Fruit fly (Drosophila melanogaster) whole organism, embryonic: Measurements from ENCODE around the gene ATPsyngamma.
A peak's percentile ranks its signal among the peaks of the same experiment; 100 is the strongest.

Experiments
- CG1024 ChIP-seq: fragments of 200-800 bp; sonication (Bioruptor generic); IDR thresholded peaks from 2 replicates; pipeline ENCODE4 v1.3.6; 2022; ENCODE audit warnings: missing biosample characterization, missing genetic modification characterization
- CG11696 ChIP-seq: fragments of 200-800 bp; sonication (Bioruptor generic); IDR thresholded peaks from 2 replicates; pipeline ENCODE4 v1.3.6; 2022; ENCODE audit warnings: missing biosample characterization, missing genetic modification characterization
- CG11723 ChIP-seq: fragments of 200-800 bp; sonication (Bioruptor generic); optimal IDR thresholded peaks from 2 replicates; lab custom pipeline; 2017; ENCODE audit warnings: missing biosample characterization, mild to moderate bottlenecking, missing genetic modification characterization
- CG13624 ChIP-seq: fragments of 200-800 bp; sonication (Bioruptor generic); optimal IDR thresholded peaks from 2 replicates; lab custom pipeline; 2016; ENCODE audit warnings: missing biosample characterization, missing genetic modification characterization
- CG14050 ChIP-seq: fragments of 200-800 bp; sonication (Bioruptor generic); IDR thresholded peaks from 3 replicates; pipeline ENCODE4 v1.3.6; 2022; ENCODE audit warnings: missing biosample characterization, missing genetic modification characterization
- CG14710 ChIP-seq: fragments of 200-800 bp; sonication (Bioruptor generic); optimal IDR thresholded peaks from 3 replicates; lab custom pipeline; 2019; ENCODE audit warnings: missing biosample characterization, mild to moderate bottlenecking, missing genetic modification characterization, moderate library complexity
- CG14860 ChIP-seq: fragments of 200-800 bp; sonication (Bioruptor generic); IDR thresholded peaks from 3 replicates; pipeline ENCODE4 v1.3.6; 2022; ENCODE audit warnings: missing biosample characterization, missing genetic modification characterization; ENCODE audit not compliant: partially characterized antibody
- CG15479 ChIP-seq: fragments of 200-800 bp; sonication (Bioruptor generic); optimal IDR thresholded peaks from 3 replicates; lab custom pipeline; 2019; ENCODE audit warnings: missing biosample characterization, mild to moderate bottlenecking, missing genetic modification characterization, moderate library complexity
- CG15696 ChIP-seq: fragments of 200-800 bp; sonication (Bioruptor generic); optimal IDR thresholded peaks from 2 replicates; lab custom pipeline; 2019; ENCODE audit warnings: missing biosample characterization, mild to moderate bottlenecking, missing genetic modification characterization, moderate library complexity
- CG17612 ChIP-seq: fragments of 200-800 bp; sonication (Bioruptor generic); IDR thresholded peaks from 2 replicates; pipeline ENCODE4 v1.3.6; 2022; ENCODE audit warnings: missing biosample characterization, missing genetic modification characterization
- CG17802 ChIP-seq: fragments of 200-800 bp; sonication (Bioruptor generic); optimal IDR thresholded peaks from 2 replicates; lab custom pipeline; 2018; ENCODE audit warnings: missing biosample characterization, mild to moderate bottlenecking, missing genetic modification characterization, moderate library complexity
- CG2199 ChIP-seq: fragments of 200-800 bp; sonication (Bioruptor generic); IDR thresholded peaks from 3 replicates; pipeline ENCODE4 v1.3.6; 2022; ENCODE audit warnings: missing biosample characterization, missing genetic modification characterization
- CG2875 ChIP-seq: fragments of 200-800 bp; sonication (Bioruptor generic); optimal IDR thresholded peaks from 2 replicates; lab custom pipeline; 2017; ENCODE audit warnings: missing biosample characterization, mild to moderate bottlenecking, missing genetic modification characterization, missing genetic modification reagents
- CG32772 ChIP-seq: fragments of 200-800 bp; sonication (Bioruptor generic); IDR thresholded peaks from 2 replicates; pipeline ENCODE4 v1.3.6; 2022; ENCODE audit warnings: missing biosample characterization, missing genetic modification characterization
- CG3726 ChIP-seq: fragments of 200-800 bp; sonication (Bioruptor generic); IDR thresholded peaks from 3 replicates; pipeline ENCODE4, ENCODE4 v1.3.6; 2022; ENCODE audit warnings: missing biosample characterization, missing genetic modification characterization
- CG4707 ChIP-seq: fragments of 200-800 bp; sonication (Bioruptor generic); optimal IDR thresholded peaks from 2 replicates; lab custom pipeline; 2018; ENCODE audit warnings: missing biosample characterization, mild to moderate bottlenecking, missing genetic modification characterization, moderate library complexity
- CG4730 ChIP-seq: fragments of 200-800 bp; sonication (Bioruptor generic); IDR thresholded peaks from 2 replicates; pipeline ENCODE4 v1.3.6; 2022; ENCODE audit warnings: missing biosample characterization, missing genetic modification characterization
- CG6254 ChIP-seq: fragments of 200-800 bp; sonication (Bioruptor generic); optimal IDR thresholded peaks from 3 replicates; lab custom pipeline; 2017; ENCODE audit warnings: mild to moderate bottlenecking, missing biosample characterization, missing genetic modification reagents, missing genetic modification characterization
- CG9437 ChIP-seq: fragments of 200-800 bp; sonication (Bioruptor generic); optimal IDR thresholded peaks from 2 replicates; lab custom pipeline; 2018; ENCODE audit warnings: missing biosample characterization, mild to moderate bottlenecking, missing genetic modification characterization
- Dbx ChIP-seq: fragments of 200-800 bp; sonication (Bioruptor generic); IDR thresholded peaks from 3 replicates; pipeline ENCODE4 v1.3.6; 2022; ENCODE audit warnings: missing biosample characterization, missing genetic modification characterization
- Dfd ChIP-seq, 2 experiments: fragments of >200 bp; optimal IDR thresholded peaks; 2 replicates each; lab custom pipeline; 2017; ENCODE audit warnings: missing biosample characterization in 2 of 2, missing genetic modification characterization in 2 of 2
- H15 ChIP-seq: fragments of 200-800 bp; sonication (Bioruptor generic); IDR thresholded peaks from 3 replicates; pipeline ENCODE4 v1.3.6; 2022; ENCODE audit warnings: missing biosample characterization, missing genetic modification characterization
- Lim3 ChIP-seq: fragments of 200-800 bp; sonication (Bioruptor generic); IDR thresholded peaks from 2 replicates; pipeline ENCODE4 v1.3.6; 2022; ENCODE audit warnings: missing biosample characterization, missing genetic modification characterization
- MBD-R2 ChIP-seq: fragments of 200-800 bp; sonication (Bioruptor generic); IDR thresholded peaks from 2 replicates; pipeline ENCODE4 v1.3.6; 2022; ENCODE audit warnings: missing biosample characterization, missing genetic modification characterization
- Oli ChIP-seq: fragments of 200-800 bp; sonication (Bioruptor generic); optimal IDR thresholded peaks from 2 replicates; lab custom pipeline; 2018; ENCODE audit warnings: missing biosample characterization, mild to moderate bottlenecking, missing genetic modification characterization, moderate library complexity
- Scr ChIP-seq: fragments of 200-800 bp; sonication (Bioruptor generic); IDR thresholded peaks from 2 replicates; pipeline ENCODE4 v1.3.6; 2022; ENCODE audit warnings: missing biosample characterization, missing genetic modification characterization; ENCODE audit not compliant: partially characterized antibody
- Side ChIP-seq: fragments of 200-800 bp; sonication (Bioruptor generic); optimal IDR thresholded peaks from 2 replicates; lab custom pipeline; 2016; ENCODE audit warnings: missing biosample characterization, missing genetic modification characterization
- Sin3A ChIP-seq: fragments of >200 bp; optimal IDR thresholded peaks from 2 replicates; lab custom pipeline; 2018
- YL-1 ChIP-seq: fragments of 200-800 bp; sonication (Bioruptor generic); optimal IDR thresholded peaks from 3 replicates; lab custom pipeline; 2017; ENCODE audit warnings: missing biosample characterization, mild to moderate bottlenecking, missing genetic modification characterization
- aop ChIP-seq: fragments of 200-800 bp; sonication (Bioruptor generic); IDR thresholded peaks from 2 replicates; pipeline ENCODE4 v1.3.6; 2022; ENCODE audit warnings: missing biosample characterization, missing genetic modification characterization
- br ChIP-seq: fragments of >200 bp; optimal IDR thresholded peaks from 2 replicates; lab custom pipeline; 2017
- bsh ChIP-seq, 2 experiments: fragments of 200-800 bp; sonication (Bioruptor generic); optimal IDR thresholded peaks; 2 replicates each; lab custom pipeline; 2017 to 2018; ENCODE audit warnings: mild to moderate bottlenecking in 2 of 2, missing biosample characterization in 2 of 2, missing genetic modification characterization in 2 of 2, moderate library complexity in 1 of 2
- croc ChIP-seq: fragments of 200-800 bp; sonication (Bioruptor generic); conservative IDR thresholded peaks from 3 replicates; pipeline ENCODE4 v1.3.6; 2022; ENCODE audit warnings: missing biosample characterization, missing genetic modification characterization
- cwo ChIP-seq: fragments of 200-800 bp; sonication (Bioruptor generic); optimal IDR thresholded peaks from 3 replicates; lab custom pipeline; 2017; ENCODE audit warnings: missing biosample characterization, missing genetic modification characterization, mild to moderate bottlenecking, moderate library complexity, missing genetic modification reagents
- dimm ChIP-seq: fragments of 200-800 bp; sonication (Bioruptor generic); IDR thresholded peaks from 2 replicates; pipeline ENCODE4 v1.3.6; 2022; ENCODE audit warnings: missing biosample characterization, missing genetic modification characterization
- exex ChIP-seq: fragments of 200-800 bp; sonication (Bioruptor generic); optimal IDR thresholded peaks from 4 replicates; lab custom pipeline; 2018; ENCODE audit warnings: missing biosample characterization, mild to moderate bottlenecking, missing genetic modification characterization, moderate library complexity
- jigr1 ChIP-seq: fragments of 200-800 bp; sonication (Bioruptor generic); IDR thresholded peaks from 3 replicates; pipeline ENCODE4 v1.3.6; 2022; ENCODE audit warnings: missing biosample characterization, missing genetic modification characterization
- nerfin-2 ChIP-seq: fragments of 200-800 bp; sonication (Bioruptor generic); IDR thresholded peaks from 2 replicates; pipeline ENCODE4 v1.3.6; 2022; ENCODE audit warnings: missing biosample characterization, missing genetic modification characterization; ENCODE audit not compliant: partially characterized antibody
- pho ChIP-seq: fragments of 200-800 bp; sonication (Bioruptor generic); optimal IDR thresholded peaks from 2 replicates; lab custom pipeline; 2016; ENCODE audit warnings: missing biosample characterization, missing genetic modification characterization
- phol ChIP-seq: fragments of 200-800 bp; sonication (Bioruptor generic); optimal IDR thresholded peaks from 3 replicates; lab custom pipeline; 2018; ENCODE audit warnings: missing biosample characterization, mild to moderate bottlenecking, missing genetic modification characterization, moderate library complexity
- prd ChIP-seq, 3 experiments: fragments of >200 bp in 2 of 3; fragments of 200-800 bp in 1 of 3; sonication (Bioruptor generic) in 1 of 3; optimal IDR thresholded peaks in 2 of 3; IDR thresholded peaks in 1 of 3; 2 replicates in 2 of 3; 3 replicates in 1 of 3; pipeline versions ENCODE4 v1.3.6 to Lab custom; 2017 to 2022; ENCODE audit warnings: missing biosample characterization in 1 of 3, missing genetic modification characterization in 1 of 3
- repo ChIP-seq: fragments of 200-800 bp; sonication (Bioruptor generic); optimal IDR thresholded peaks from 2 replicates; lab custom pipeline; 2016; ENCODE audit warnings: missing biosample characterization, missing genetic modification characterization
- rib ChIP-seq: fragments of 200-800 bp; sonication (Bioruptor generic); IDR thresholded peaks from 2 replicates; pipeline ENCODE4 v1.3.6; 2022; ENCODE audit warnings: missing biosample characterization, missing genetic modification characterization
- shn ChIP-seq: fragments of 200-800 bp; sonication (Bioruptor generic); optimal IDR thresholded peaks from 3 replicates; lab custom pipeline; 2016; ENCODE audit warnings: missing biosample characterization, missing genetic modification characterization
- sisA ChIP-seq: fragments of 200-800 bp; sonication (Bioruptor generic); IDR thresholded peaks from 2 replicates; pipeline ENCODE4 v1.3.6; 2022; ENCODE audit warnings: missing biosample characterization, missing genetic modification characterization
- sna ChIP-seq: fragments of 200-800 bp; sonication (Bioruptor generic); IDR thresholded peaks from 2 replicates; pipeline ENCODE4 v1.3.6; 2022; ENCODE audit warnings: missing biosample characterization, missing genetic modification characterization; ENCODE audit not compliant: partially characterized antibody
- so ChIP-seq: fragments of 200-800 bp; sonication (Bioruptor generic); IDR thresholded peaks from 3 replicates; pipeline ENCODE4 v1.3.6; 2022; ENCODE audit warnings: missing biosample characterization, missing genetic modification characterization
- sug ChIP-seq: fragments of 200-800 bp; optimal IDR thresholded peaks from 2 replicates; lab custom pipeline; 2019; ENCODE audit warnings: missing biosample characterization, mild to moderate bottlenecking, missing genetic modification characterization, moderate library complexity
- tio ChIP-seq: fragments of 200-800 bp; sonication (Bioruptor generic); optimal IDR thresholded peaks from 2 replicates; lab custom pipeline; 2017; ENCODE audit warnings: missing biosample characterization, missing genetic modification characterization, inconsistent platforms
- vnd ChIP-seq: fragments of 200-800 bp; sonication (Bioruptor generic); IDR thresholded peaks from 3 replicates; pipeline ENCODE4 v1.3.6; 2022; ENCODE audit warnings: missing biosample characterization, missing genetic modification characterization; ENCODE audit not compliant: partially characterized antibody

Gene ATPsyngamma

dm6 chr3R:29716782-29717317 lies 32.1 kb downstream of the ATPsyngamma start, which contains the start of gene Obp99b (continued):
- peak; percentile 57; the same call in 1 of the 2 replicates for TF ChIP-seq CG17612 (GFP tag; lab: Robert Waterston, UW)
- TF ChIP-seq CG9437 (GFP tag; lab: Kevin White, UChicago), result peak; percentile 60
- peak; percentile 83 for TF ChIP-seq CG1024
- peak; percentile 79 for TF ChIP-seq CG4730 (GFP tag; lab: Robert Waterston, UW)
- peak; percentile 61 for TF ChIP-seq CG11696 (GFP tag; lab: Robert Waterston, UW)
- TF ChIP-seq prd (optimal IDR thresholded peaks at IDR 0.05; lab: Kevin White, UChicago), result no peak
- peak; percentile 77 for TF ChIP-seq prd (GFP tag; IDR thresholded peaks at IDR 0.05; lab: Robert Waterston, UW)
- no peak for TF ChIP-seq nerfin-2 (GFP tag; lab: Robert Waterston, UW)
- no peak for TF ChIP-seq vnd
- peak; percentile 67 for TF ChIP-seq CG15696 (tag; lab: Kevin White, UChicago)
- TF ChIP-seq CG14860, result no peak
- no peak for TF ChIP-seq Scr (GFP tag; lab: Robert Waterston, UW)
- no peak for TF ChIP-seq Sin3A (lab: Kevin White, UChicago)
- TF ChIP-seq Lim3 (GFP tag; lab: Robert Waterston, UW), result no peak
- TF ChIP-seq sisA (GFP tag; lab: Robert Waterston, UW), result peak; percentile 61
- peak; percentile 90 for TF ChIP-seq CG2875
- TF ChIP-seq CG11723 (GFP tag; lab: Kevin White, UChicago), result peak; percentile 70
- TF ChIP-seq YL-1 (GFP tag; lab: Kevin White, UChicago), result peak; percentile 52
- TF ChIP-seq jigr1 (GFP tag; lab: Robert Waterston, UW), result no peak
- peak; percentile 75 for TF ChIP-seq repo (GFP tag; lab: Kevin White, UChicago)
- peak; percentile 70 for TF ChIP-seq Oli (tag; lab: Kevin White, UChicago)
- TF ChIP-seq Dfd (GFP tag; optimal IDR thresholded peaks at IDR 0.05; lab: Kevin White, UChicago), result no peak
- peak; percentile 82 for TF ChIP-seq CG17802
- TF ChIP-seq shn, result peak; percentile 89
- no peak for TF ChIP-seq rib (GFP tag; lab: Robert Waterston, UW)
- TF ChIP-seq CG14050 (GFP tag; lab: Robert Waterston, UW), result peak; percentile 61; the same call in 2 of the 3 replicates
- TF ChIP-seq Dbx (GFP tag; lab: Robert Waterston, UW), result peak; percentile 68; the same call in 2 of the 3 replicates
- TF ChIP-seq CG6254 (GFP tag; lab: Kevin White, UChicago), result peak; percentile 91
- peak; percentile 57; the same call in 2 of the 3 replicates for TF ChIP-seq so (GFP tag; lab: Robert Waterston, UW)
- TF ChIP-seq CG32772 (GFP tag; lab: Robert Waterston, UW), result peak; percentile 61
- no peak for TF ChIP-seq pho
- peak; percentile 95 for TF ChIP-seq CG2199
- TF ChIP-seq CG3726, result no peak
- peak; percentile 73 for TF ChIP-seq CG13624 (GFP tag; lab: Kevin White, UChicago)
- TF ChIP-seq bsh (GFP tag; optimal IDR thresholded peaks at IDR 0.05; lab: Kevin White, UChicago), result peak; percentile 76 to 78
- TF ChIP-seq dimm (GFP tag; lab: Robert Waterston, UW), result no peak
- TF ChIP-seq CG4707 (GFP tag; lab: Kevin White, UChicago), result peak; percentile 82
- peak; percentile 35; the same call in 1 of the 2 replicates for TF ChIP-seq aop (GFP tag; lab: Robert Waterston, UW)
- no peak for TF ChIP-seq exex
- peak; percentile 42 for TF ChIP-seq CG14710 (tag; lab: Kevin White, UChicago)
- TF ChIP-seq sna (GFP tag; lab: Robert Waterston, UW), result no peak
- TF ChIP-seq Side (GFP tag; lab: Kevin White, UChicago), result peak; percentile 82
- 0 out of 2 replicates have a peak, but pooled peaks have one; percentile 18 for TF ChIP-seq MBD-R2 (GFP tag; lab: Robert Waterston, UW)
- no peak for TF ChIP-seq CG15479 (GFP tag; lab: Kevin White, UChicago)
- peak; percentile 51 for TF ChIP-seq phol (tag; lab: Kevin White, UChicago)
- no peak for TF ChIP-seq sug
- TF ChIP-seq cwo (GFP tag; lab: Kevin White, UChicago), result no peak
- peak; percentile 35 for TF ChIP-seq tio (GFP tag; lab: Kevin White, UChicago)
- peak; percentile 90 for TF ChIP-seq H15 (GFP tag; lab: Robert Waterston, UW)
- TF ChIP-seq croc (GFP tag; lab: Robert Waterston, UW), result peak; percentile 48; the same call in 2 of the 3 replicates
- TF ChIP-seq br (lab: Kevin White, UChicago), result no peak
